Worm (Caenorhabditis elegans): ENCODE measurements around the gene srh-113.

DNA sequence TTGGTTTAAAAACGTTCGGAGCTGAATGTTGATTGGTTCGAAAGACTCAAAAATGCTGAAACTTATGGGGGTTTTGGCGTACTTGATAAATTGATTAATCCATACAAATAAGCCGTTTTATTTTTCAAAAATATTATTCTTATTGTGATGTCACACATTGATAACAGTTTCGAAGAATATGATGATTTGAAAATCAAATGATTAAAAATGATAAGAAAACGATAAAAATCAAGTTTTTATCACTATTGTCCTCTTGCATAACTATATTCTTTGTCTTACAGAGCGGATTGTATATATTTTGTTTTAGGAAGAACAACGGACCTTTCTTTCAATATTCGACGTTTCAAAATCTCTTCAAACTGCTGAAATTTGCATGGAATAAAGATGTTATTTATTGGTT lies 30.2 kb downstream of the srh-113 start:
- no peak for TF ChIP-seq nhr-85 (tag)
- TF ChIP-seq unc-130 (tag; optimal IDR thresholded peaks at IDR 0.05), result no peak
- TF ChIP-seq elt-3 (tag; optimal IDR thresholded peaks at IDR 0.05), result no peak
- TF ChIP-seq nhr-12 (tag; optimal IDR thresholded peaks at IDR 0.05), result no peak
- TF ChIP-seq fkh-10 (GFP tag; optimal IDR thresholded peaks at IDR 0.05), result no peak
- no peak for TF ChIP-seq tbx-2 (tag; optimal IDR thresholded peaks at IDR 0.05)
- TF ChIP-seq nhr-76 (tag; optimal IDR thresholded peaks at IDR 0.05), result no peak
- TF ChIP-seq lin-13 (GFP tag; optimal IDR thresholded peaks at IDR 0.05), result no peak
- TF ChIP-seq nhr-28 (tag; optimal IDR thresholded peaks at IDR 0.05), result no peak
- no peak for TF ChIP-seq zip-4 (GFP tag; optimal IDR thresholded peaks at IDR 0.05)
- TF ChIP-seq zag-1 (tag; optimal IDR thresholded peaks at IDR 0.05), result no peak
